Worm (Caenorhabditis elegans): ENCODE data around the gene dhs-19.

DNA sequence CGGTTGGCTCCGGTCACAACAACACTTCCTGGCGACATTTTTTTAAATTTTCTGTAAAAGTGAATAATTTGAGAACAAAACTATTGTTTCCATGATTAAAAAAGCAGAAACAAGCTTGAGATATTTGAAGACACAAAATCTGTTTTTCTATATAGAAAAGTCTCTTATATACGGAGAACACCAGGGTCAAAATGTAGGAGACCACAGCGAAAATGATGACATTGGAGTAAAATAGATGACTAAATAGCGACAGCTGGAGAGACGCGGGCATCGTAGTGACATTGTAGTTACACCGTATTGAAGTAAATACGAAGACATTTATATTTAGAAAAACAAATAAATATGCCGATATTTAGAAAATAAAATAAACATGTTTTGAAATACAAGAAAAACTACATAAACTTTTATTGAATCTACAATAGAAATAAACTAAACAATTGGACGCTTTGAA is 25.9 kb upstream of the dhs-19 start, which contains the start of gene sdz-8:
- TF ChIP-seq unc-62 (GFP tag; optimal IDR thresholded peaks at IDR 0.05) (no peak), nhr-76 (tag; optimal IDR thresholded peaks at IDR 0.05) (no peak), mls-2 (tag; optimal IDR thresholded peaks at IDR 0.05) (no peak), ceh-43 (GFP tag; optimal IDR thresholded peaks at IDR 0.05) (no peak)
